Worm (Caenorhabditis elegans) whole organism, young adult: Measurements from ENCODE around the gene map-1.

ENCODE experiments used
- B0035.1 ChIP-seq: sonication (generic microtip); optimal IDR thresholded peaks from 2 replicates; lab custom pipeline; 2016; ENCODE audit warnings: missing genetic modification characterization, mild to moderate bottlenecking, missing compliant biosample characterization, missing genotype, missing genetic modification reagents
- B0336.3 ChIP-seq: fragments of 200-800 bp; sonication (Bioruptor generic); IDR thresholded peaks from 2 replicates; pipeline ENCODE4 v1.3.6; 2022; ENCODE audit warnings: missing genetic modification characterization, missing compliant biosample characterization
- C17E4.6 ChIP-seq: fragments of 200-800 bp; sonication (Bioruptor generic); IDR thresholded peaks from 2 replicates; pipeline ENCODE4 v1.3.6; 2022; ENCODE audit warnings: missing genetic modification reagents, missing genetic modification characterization, missing compliant biosample characterization
- F33H1.4 ChIP-seq: fragments of 200-800 bp; sonication (Bioruptor generic); IDR thresholded peaks from 2 replicates; pipeline ENCODE4 v1.3.6; 2022; ENCODE audit warnings: missing genetic modification reagents, missing genetic modification characterization, missing compliant biosample characterization
- F52B5.7 ChIP-seq: sonication (generic microtip); optimal IDR thresholded peaks from 2 replicates; lab custom pipeline; 2016; ENCODE audit warnings: mild to moderate bottlenecking, missing genetic modification characterization, missing compliant biosample characterization
- F57C9.4 ChIP-seq: sonication (generic microtip); optimal IDR thresholded peaks from 2 replicates; lab custom pipeline; 2017; ENCODE audit warnings: mild to moderate bottlenecking, missing genetic modification characterization, missing compliant biosample characterization
- K11D2.4 ChIP-seq: fragments of 200-800 bp; sonication (Bioruptor generic); IDR thresholded peaks from 2 replicates; pipeline ENCODE4 v1.3.6; 2022; ENCODE audit warnings: missing genetic modification reagents, missing genetic modification characterization, missing compliant biosample characterization
- K12H6.12 ChIP-seq: fragments of 200-800 bp; sonication (Bioruptor generic); optimal IDR thresholded peaks from 2 replicates; lab custom pipeline; 2018; ENCODE audit warnings: mild to moderate bottlenecking, missing genetic modification characterization, missing compliant biosample characterization
- T26A5.8 ChIP-seq: sonication (generic microtip); optimal IDR thresholded peaks from 2 replicates; lab custom pipeline; 2016; ENCODE audit warnings: missing genetic modification characterization, missing compliant biosample characterization
- atf-7 ChIP-seq: sonication (generic microtip); optimal IDR thresholded peaks from 2 replicates; lab custom pipeline; 2017; ENCODE audit warnings: mild to moderate bottlenecking, missing genetic modification characterization, missing compliant biosample characterization
- attf-5 ChIP-seq: fragments of 200-800 bp; sonication (Bioruptor generic); optimal IDR thresholded peaks from 2 replicates; lab custom pipeline; 2018; ENCODE audit warnings: mild to moderate bottlenecking, missing genetic modification characterization, missing compliant biosample characterization
- cebp-2 ChIP-seq: fragments of 200-800 bp; sonication (Bioruptor generic); IDR thresholded peaks from 2 replicates; pipeline ENCODE4 v1.3.6; 2022; ENCODE audit warnings: missing genetic modification characterization, missing compliant biosample characterization
- ceh-100 ChIP-seq: fragments of 200-800 bp; sonication (Bioruptor generic); IDR thresholded peaks from 2 replicates; pipeline ENCODE4 v1.3.6; 2022; ENCODE audit warnings: missing genetic modification reagents, missing genetic modification characterization, missing compliant biosample characterization
- ceh-27 ChIP-seq: fragments of 200-800 bp; sonication (Bioruptor generic); optimal IDR thresholded peaks from 2 replicates; lab custom pipeline; 2018; ENCODE audit warnings: mild to moderate bottlenecking, missing genetic modification characterization, moderate library complexity, missing compliant biosample characterization
- chd-7 ChIP-seq: sonication (generic microtip); optimal IDR thresholded peaks from 2 replicates; lab custom pipeline; 2016; ENCODE audit warnings: mild to moderate bottlenecking, missing genetic modification characterization, moderate library complexity, missing compliant biosample characterization
- die-1 ChIP-seq: sonication (generic microtip); optimal IDR thresholded peaks from 2 replicates; lab custom pipeline; 2016; ENCODE audit warnings: missing genotype, mild to moderate bottlenecking, missing genetic modification characterization, missing compliant biosample characterization
- dox-1 ChIP-seq: fragments of 200-800 bp; sonication (Bioruptor generic); IDR thresholded peaks from 2 replicates; pipeline ENCODE4 v1.3.6; 2022; ENCODE audit warnings: missing genetic modification reagents, missing genetic modification characterization, missing compliant biosample characterization
- egl-44 ChIP-seq: fragments of 200-800 bp; sonication (Bioruptor generic); IDR thresholded peaks from 2 replicates; pipeline ENCODE4 v1.3.6; 2022; ENCODE audit warnings: missing genetic modification reagents, missing genetic modification characterization, missing compliant biosample characterization
- egrh-3 ChIP-seq: fragments of 200-800 bp; sonication (Bioruptor generic); IDR thresholded peaks from 2 replicates; pipeline ENCODE4 v1.3.6; 2022; ENCODE audit warnings: missing genetic modification reagents, missing genetic modification characterization, missing compliant biosample characterization
- hmg-1.2 ChIP-seq: fragments of 200-800 bp; sonication (Bioruptor generic); IDR thresholded peaks from 2 replicates; pipeline ENCODE4 v1.3.6; 2022; ENCODE audit warnings: missing genetic modification reagents, missing genetic modification characterization, missing compliant biosample characterization
- lin-40 ChIP-seq: sonication (generic microtip); optimal IDR thresholded peaks from 2 replicates; lab custom pipeline; 2016; ENCODE audit warnings: missing genetic modification characterization, mild to moderate bottlenecking, missing compliant biosample characterization, missing genotype, missing genetic modification reagents
- lin-54 ChIP-seq: fragments of 200-800 bp; sonication (Bioruptor generic); optimal IDR thresholded peaks from 2 replicates; lab custom pipeline; 2018; ENCODE audit warnings: mild to moderate bottlenecking, missing genetic modification characterization, missing compliant biosample characterization
- lir-1 ChIP-seq: fragments of 200-800 bp; sonication (Bioruptor generic); conservative IDR thresholded peaks from 2 replicates; pipeline ENCODE4 v1.3.6; 2022; ENCODE audit warnings: missing genetic modification reagents, missing genetic modification characterization, missing compliant biosample characterization
- madf-10 ChIP-seq: sonication (generic microtip); optimal IDR thresholded peaks from 2 replicates; lab custom pipeline; 2016; ENCODE audit warnings: mild to moderate bottlenecking, missing genetic modification characterization, missing compliant biosample characterization
- mcd-1 ChIP-seq: fragments of 200-800 bp; sonication (Bioruptor generic); IDR thresholded peaks from 2 replicates; pipeline ENCODE4 v1.3.6; 2022; ENCODE audit warnings: missing genetic modification reagents, missing genetic modification characterization, missing compliant biosample characterization
- mel-28 ChIP-seq: sonication (generic microtip); optimal IDR thresholded peaks from 2 replicates; lab custom pipeline; 2016; ENCODE audit warnings: borderline replicate concordance, mild to moderate bottlenecking, missing genetic modification characterization, missing compliant biosample characterization
- nfyb-1 ChIP-seq: fragments of 200-800 bp; sonication (Bioruptor generic); IDR thresholded peaks from 2 replicates; pipeline ENCODE4 v1.3.6; 2022; ENCODE audit warnings: missing genetic modification reagents, missing genetic modification characterization, missing compliant biosample characterization
- nhr-80 ChIP-seq: sonication (generic microtip); optimal IDR thresholded peaks from 2 replicates; lab custom pipeline; 2016; ENCODE audit warnings: missing genetic modification characterization, missing compliant biosample characterization
- pbrm-1 ChIP-seq: fragments of 200-800 bp; sonication (Bioruptor generic); IDR thresholded peaks from 2 replicates; pipeline ENCODE4 v1.3.6; 2022; ENCODE audit warnings: missing genetic modification reagents, missing genetic modification characterization, missing compliant biosample characterization
- pha-4 ChIP-seq: fragments of 150-350 bp; sonication (generic microtip); optimal IDR thresholded peaks from 2 replicates; lab custom pipeline; 2014; ENCODE audit warnings: missing biosample characterization, missing genetic modification reagents, missing genetic modification characterization
- rcor-1 ChIP-seq: fragments of 200-800 bp; sonication (Bioruptor generic); IDR thresholded peaks from 2 replicates; pipeline ENCODE4 v1.3.6; 2022; ENCODE audit warnings: missing genetic modification reagents, missing genetic modification characterization, missing compliant biosample characterization
- repo-1 ChIP-seq: sonication (generic microtip); optimal IDR thresholded peaks from 2 replicates; lab custom pipeline; 2017; ENCODE audit warnings: mild to moderate bottlenecking, missing genetic modification characterization, missing compliant biosample characterization
- rpc-1 ChIP-seq, 2 experiments: fragments of 150-350 bp in 1 of 2; sonication (generic microtip) in 1 of 2; optimal IDR thresholded peaks; 2 replicates each; lab custom pipeline; 2014 to 2018; ENCODE audit warnings: missing biosample characterization in 1 of 2, missing genetic modification characterization in 1 of 2, missing genetic modification reagents in 1 of 2, missing genotype in 1 of 2
- sdz-38 ChIP-seq: sonication (generic microtip); optimal IDR thresholded peaks from 2 replicates; lab custom pipeline; 2016; ENCODE audit warnings: missing genotype, missing genetic modification characterization, missing compliant biosample characterization
- snpc-1.1 ChIP-seq: sonication (generic microtip); optimal IDR thresholded peaks from 2 replicates; lab custom pipeline; 2017; ENCODE audit warnings: missing genetic modification characterization, mild to moderate bottlenecking, missing compliant biosample characterization, antibody characterized with exemption, moderate library complexity, missing genotype, missing genetic modification reagents; ENCODE audit not compliant: insufficient read depth
- snpc-4 ChIP-seq, 5 experiments: fragments of 150-350 bp in 1 of 5; sonication (generic microtip) in 4 of 5; optimal IDR thresholded peaks; 2 replicates each; lab custom pipeline; 2014 to 2018; ENCODE audit warnings: missing genetic modification characterization in 5 of 5, missing biosample characterization in 3 of 5, antibody characterized with exemption in 2 of 5, mild to moderate bottlenecking in 2 of 5, missing compliant biosample characterization in 2 of 5, missing genotype in 2 of 5, moderate library complexity in 2 of 5, missing genetic modification reagents in 1 of 5
- tbp1 ChIP-seq: fragments of 200-800 bp; sonication (Bioruptor generic); optimal IDR thresholded peaks from 2 replicates; lab custom pipeline; 2018; ENCODE audit warnings: mild to moderate bottlenecking, missing genetic modification characterization, missing compliant biosample characterization
- tlf-1 ChIP-seq: fragments of 200-800 bp; sonication (Bioruptor generic); optimal IDR thresholded peaks from 2 replicates; lab custom pipeline; 2018; ENCODE audit warnings: mild to moderate bottlenecking, missing genetic modification characterization, missing compliant biosample characterization
- zfh-2 ChIP-seq: fragments of 200-800 bp; sonication (Bioruptor generic); conservative IDR thresholded peaks from 2 replicates; pipeline ENCODE4 v1.3.6; 2022; ENCODE audit warnings: missing genetic modification reagents, missing genetic modification characterization, missing compliant biosample characterization
- ztf-18 ChIP-seq: sonication (generic microtip); optimal IDR thresholded peaks from 2 replicates; lab custom pipeline; 2016; ENCODE audit warnings: missing genotype, mild to moderate bottlenecking, missing genetic modification characterization, missing compliant biosample characterization
- ztf-26 ChIP-seq: sonication (generic microtip); optimal IDR thresholded peaks from 2 replicates; lab custom pipeline; 2017; ENCODE audit warnings: missing genetic modification characterization, missing compliant biosample characterization

map-1 gene

ce11 chrIV:3642189-3642588, 44.5 kb downstream of the map-1 start, which contains the start of gene CC8.3:
Gene CC8.3, minus strand, starts transcription at chrIV:3642289.
- TF ChIP-seq F33H1.4 (GFP tag; lab: Robert Waterston, UW) (no peak), snpc-1.1 (no peak), nhr-80 (tag; lab: Kevin White, UChicago) (no peak), sdz-38 (tag; lab: Kevin White, UChicago) (no peak), ceh-27 (GFP tag; lab: Kevin White, UChicago) (no peak), T26A5.8 (tag; lab: Kevin White, UChicago) (no peak), madf-10 (tag; lab: Kevin White, UChicago) (no peak)
- TF ChIP-seq, all 124 proteins: peak for 0

ce11 chrIV:3638250-3638926, 48.3 kb downstream of the map-1 start:
- TF ChIP-seq egrh-3 (peak; percentile 35; the same call in 1 of the 2 replicates), zfh-2 (GFP tag; lab: Robert Waterston, UW) (peak; percentile 90), chd-7 (tag; lab: Kevin White, UChicago) (no peak)

ce11 chrIV:3636528-3637129, 50.0 kb downstream of the map-1 start, which contains the start of gene madf-9:
Gene madf-9, plus strand, starts transcription at chrIV:3637079.
- peak; percentile 83; the same call in 1 of the 2 replicates for TF ChIP-seq B0336.3 (GFP tag; lab: Robert Waterston, UW)
- TF ChIP-seq F52B5.7 (tag; lab: Kevin White, UChicago), result peak; percentile 10
- TF ChIP-seq ceh-100 (GFP tag; lab: Robert Waterston, UW), result peak; percentile 15; the same call in 1 of the 2 replicates
- peak; percentile 48; the same call in 1 of the 2 replicates for TF ChIP-seq K11D2.4 (GFP tag; lab: Robert Waterston, UW)
- peak; percentile 75 for TF ChIP-seq hmg-1.2
- TF ChIP-seq nfyb-1 (GFP tag; lab: Robert Waterston, UW), result peak; percentile 76
- 0 out of 2 replicates have a peak, but pooled peaks have one; percentile 13 for TF ChIP-seq rcor-1 (GFP tag; lab: Robert Waterston, UW)
- TF ChIP-seq egl-44 (GFP tag; lab: Robert Waterston, UW), result 0 out of 2 replicates have a peak, but pooled peaks have one; percentile 39
- peak; percentile 23 for TF ChIP-seq ztf-18
- TF ChIP-seq snpc-4 (GFP tag; optimal IDR thresholded peaks at IDR 0.05; lab: Kevin White, UChicago), result no peak
- TF ChIP-seq snpc-4 (tag; optimal IDR thresholded peaks at IDR 0.05; lab: Kevin White, UChicago), result peak in 2 of 4 experiments; percentile 42 to 55
- peak; percentile 29 for TF ChIP-seq lin-54
- TF ChIP-seq repo-1 (tag; lab: Kevin White, UChicago), result no peak
- peak; percentile 57 for TF ChIP-seq mel-28
- TF ChIP-seq rpc-1 (optimal IDR thresholded peaks at IDR 0.05; lab: Kevin White, UChicago), result no peak
- no peak for TF ChIP-seq rpc-1 (tag; optimal IDR thresholded peaks at IDR 0.05; lab: Kevin White, UChicago)
- TF ChIP-seq pbrm-1 (GFP tag; lab: Robert Waterston, UW), result peak; percentile 58; the same call in 1 of the 2 replicates
- peak; percentile 91 for TF ChIP-seq cebp-2 (GFP tag; lab: Robert Waterston, UW)
- TF ChIP-seq ceh-27 (GFP tag; lab: Kevin White, UChicago), result peak; percentile 53
- peak; percentile 73 for TF ChIP-seq mcd-1 (GFP tag; lab: Robert Waterston, UW)
- TF ChIP-seq F33H1.4 (GFP tag; lab: Robert Waterston, UW), result no peak
- no peak for TF ChIP-seq lir-1 (GFP tag; lab: Robert Waterston, UW)
- TF ChIP-seq lin-40, result peak; percentile 70
- TF ChIP-seq K12H6.12 (tag; lab: Kevin White, UChicago), result peak; percentile 62
- peak; percentile 12 for TF ChIP-seq B0035.1 (tag; lab: Kevin White, UChicago)
- TF ChIP-seq nhr-80 (tag; lab: Kevin White, UChicago), result peak; percentile 34
- peak; percentile 20 for TF ChIP-seq tbp1
- peak; percentile 6; the same call in 1 of the 2 replicates for TF ChIP-seq C17E4.6 (GFP tag; lab: Robert Waterston, UW)
- TF ChIP-seq F57C9.4 (tag; lab: Kevin White, UChicago), result no peak
- TF ChIP-seq egrh-3, result peak; percentile 97
- peak; percentile 47 for TF ChIP-seq ztf-26 (tag; lab: Kevin White, UChicago)
- no peak for TF ChIP-seq atf-7 (tag; lab: Kevin White, UChicago)
- no peak for TF ChIP-seq tlf-1
- TF ChIP-seq die-1 (tag; lab: Kevin White, UChicago), result peak; percentile 29
- TF ChIP-seq dox-1 (GFP tag; lab: Robert Waterston, UW), result peak; percentile 76; the same call in 1 of the 2 replicates
- no peak for TF ChIP-seq pha-4
- peak; percentile 39 for TF ChIP-seq attf-5 (GFP tag; lab: Kevin White, UChicago)
